Fruit fly (Drosophila melanogaster) whole organism, embryonic: ENCODE results near the gene CG11608.
A peak's percentile ranks its signal among the peaks of the same experiment; 100 is the strongest.

Experiments
- Asciz ChIP-seq: fragments of 200-800 bp; sonication (Bioruptor generic); optimal IDR thresholded peaks from 2 replicates; lab custom pipeline; 2017; ENCODE audit warnings: missing biosample characterization, mild to moderate bottlenecking, missing genetic modification characterization, missing genetic modification reagents
- BEAF-32 ChIP-seq: fragments of 200-800 bp; sonication (Bioruptor generic); optimal IDR thresholded peaks from 3 replicates; lab custom pipeline; 2017; ENCODE audit warnings: missing biosample characterization, missing genetic modification characterization, mild to moderate bottlenecking, moderate library complexity, missing genetic modification reagents
- CG10565 ChIP-seq: fragments of 200-800 bp; sonication (Bioruptor generic); optimal IDR thresholded peaks from 3 replicates; lab custom pipeline; 2016; ENCODE audit warnings: missing biosample characterization, mild to moderate bottlenecking, missing genetic modification characterization
- CG10979 ChIP-seq: fragments of 200-800 bp; sonication (Bioruptor generic); optimal IDR thresholded peaks from 2 replicates; lab custom pipeline; 2018; ENCODE audit warnings: missing biosample characterization, mild to moderate bottlenecking, missing genetic modification characterization, moderate library complexity
- CG11093 ChIP-seq: fragments of 200-800 bp; sonication (Bioruptor generic); IDR thresholded peaks from 3 replicates; pipeline ENCODE4 v1.3.6; 2022; ENCODE audit warnings: missing biosample characterization, missing genetic modification characterization
- CG12104 ChIP-seq: fragments of 200-800 bp; sonication (Bioruptor generic); optimal IDR thresholded peaks from 3 replicates; lab custom pipeline; 2016; ENCODE audit warnings: missing biosample characterization, missing genetic modification characterization
- CG12219 ChIP-seq: fragments of 200-800 bp; sonication (Bioruptor generic); optimal IDR thresholded peaks from 3 replicates; lab custom pipeline; 2018; ENCODE audit warnings: missing biosample characterization, mild to moderate bottlenecking, missing genetic modification characterization
- CG12659 ChIP-seq: fragments of 200-800 bp; sonication (Bioruptor generic); optimal IDR thresholded peaks from 3 replicates; lab custom pipeline; 2017; ENCODE audit warnings: mild to moderate bottlenecking, missing biosample characterization, missing genetic modification reagents, missing genetic modification characterization
- CG13123 ChIP-seq: fragments of 200-800 bp; sonication (Bioruptor generic); optimal IDR thresholded peaks from 2 replicates; lab custom pipeline; 2016; ENCODE audit warnings: missing biosample characterization, missing genetic modification characterization
- CG14667 ChIP-seq: fragments of 200-800 bp; sonication (Bioruptor generic); IDR thresholded peaks from 2 replicates; pipeline ENCODE4 v1.3.6; 2022; ENCODE audit warnings: missing biosample characterization, missing genetic modification characterization
- CG15479 ChIP-seq: fragments of 200-800 bp; sonication (Bioruptor generic); optimal IDR thresholded peaks from 3 replicates; lab custom pipeline; 2019; ENCODE audit warnings: missing biosample characterization, mild to moderate bottlenecking, missing genetic modification characterization, moderate library complexity
- CG16813 ChIP-seq: fragments of 200-800 bp; sonication (Bioruptor generic); IDR thresholded peaks from 3 replicates; pipeline ENCODE4 v1.3.6; 2022; ENCODE audit warnings: missing biosample characterization, missing genetic modification characterization; ENCODE audit not compliant: partially characterized antibody
- CG17186 ChIP-seq: fragments of 200-800 bp; sonication (Bioruptor generic); optimal IDR thresholded peaks from 3 replicates; lab custom pipeline; 2017; ENCODE audit warnings: missing biosample characterization, missing genetic modification reagents, missing genetic modification characterization
- CG17829 ChIP-seq: fragments of 200-800 bp; optimal IDR thresholded peaks from 2 replicates; lab custom pipeline; 2019; ENCODE audit warnings: missing biosample characterization, mild to moderate bottlenecking, missing genetic modification characterization, moderate library complexity
- CG18476 ChIP-seq: fragments of 200-800 bp; sonication (Bioruptor generic); optimal IDR thresholded peaks from 2 replicates; lab custom pipeline; 2016; ENCODE audit warnings: missing biosample characterization, mild to moderate bottlenecking, missing genetic modification characterization
- CG2889 ChIP-seq: fragments of 200-800 bp; sonication (Bioruptor generic); IDR thresholded peaks from 3 replicates; pipeline ENCODE4 v1.3.6; 2022; ENCODE audit warnings: missing biosample characterization, missing genetic modification characterization
- CG30020 ChIP-seq: fragments of 200-800 bp; optimal IDR thresholded peaks from 2 replicates; lab custom pipeline; 2019; ENCODE audit warnings: missing biosample characterization, mild to moderate bottlenecking, missing genetic modification characterization, moderate library complexity
- CG31224 ChIP-seq: fragments of 200-800 bp; sonication (Bioruptor generic); IDR thresholded peaks from 2 replicates; pipeline ENCODE4 v1.3.6; 2022; ENCODE audit warnings: missing biosample characterization, missing genetic modification characterization
- CG33557 ChIP-seq: fragments of 200-800 bp; sonication (Bioruptor generic); optimal IDR thresholded peaks from 2 replicates; lab custom pipeline; 2019; ENCODE audit warnings: missing biosample characterization, mild to moderate bottlenecking, missing genetic modification characterization, moderate library complexity
- CG4617 ChIP-seq: fragments of 200-800 bp; sonication (Bioruptor generic); optimal IDR thresholded peaks from 3 replicates; lab custom pipeline; 2016; ENCODE audit warnings: missing biosample characterization, missing genetic modification characterization, borderline replicate concordance
- Dll ChIP-seq: fragments of 200-800 bp; sonication (Bioruptor generic); IDR thresholded peaks from 4 replicates; pipeline ENCODE4 v1.3.6; 2022; ENCODE audit warnings: missing biosample characterization, missing genetic modification characterization; ENCODE audit not compliant: partially characterized antibody
- HLH3B ChIP-seq: fragments of 200-800 bp; sonication (Bioruptor generic); IDR thresholded peaks from 2 replicates; pipeline ENCODE4 v1.3.6; 2022; ENCODE audit warnings: missing biosample characterization, missing genetic modification characterization
- Med ChIP-seq: fragments of 200-800 bp; sonication (Bioruptor generic); peaks from one replicate; lab custom pipeline; 2016; ENCODE audit warnings: missing biosample characterization, missing genetic modification characterization, mild to moderate bottlenecking, inconsistent platforms, moderate library complexity
- PHDP ChIP-seq: fragments of 200-800 bp; sonication (Bioruptor generic); optimal IDR thresholded peaks from 3 replicates; lab custom pipeline; 2018; ENCODE audit warnings: missing biosample characterization, mild to moderate bottlenecking, missing genetic modification characterization, moderate library complexity
- Poxn ChIP-seq: fragments of 200-800 bp; sonication (Bioruptor generic); IDR thresholded peaks from 2 replicates; pipeline ENCODE4 v1.3.6; 2022; ENCODE audit warnings: missing biosample characterization, missing genetic modification characterization
- Xbp1 ChIP-seq: fragments of 200-800 bp; sonication (Bioruptor generic); optimal IDR thresholded peaks from 3 replicates; lab custom pipeline; 2016; ENCODE audit warnings: missing biosample characterization, mild to moderate bottlenecking, missing genetic modification characterization
- Xrp1 ChIP-seq: fragments of 200-800 bp; sonication (Bioruptor generic); IDR thresholded peaks from 2 replicates; pipeline ENCODE4 v1.3.6; 2022; ENCODE audit warnings: missing biosample characterization, missing genetic modification characterization
- amos ChIP-seq: fragments of 200-800 bp; sonication (Bioruptor generic); IDR thresholded peaks from 2 replicates; pipeline ENCODE4 v1.3.6; 2022; ENCODE audit warnings: missing biosample characterization, missing genetic modification characterization; ENCODE audit not compliant: partially characterized antibody
- bcd ChIP-seq: fragments of 200-800 bp; sonication (Bioruptor generic); optimal IDR thresholded peaks from 2 replicates; lab custom pipeline; 2017; ENCODE audit warnings: missing biosample characterization, mild to moderate bottlenecking, missing genetic modification characterization
- crol ChIP-seq: fragments of 200-800 bp; sonication (Bioruptor generic); IDR thresholded peaks from 2 replicates; pipeline ENCODE4 v1.3.6; 2022; ENCODE audit warnings: missing biosample characterization, missing genetic modification characterization
- cwo ChIP-seq: fragments of 200-800 bp; sonication (Bioruptor generic); optimal IDR thresholded peaks from 3 replicates; lab custom pipeline; 2017; ENCODE audit warnings: missing biosample characterization, missing genetic modification characterization, mild to moderate bottlenecking, moderate library complexity, missing genetic modification reagents
- dpn ChIP-seq, 2 experiments: fragments of 200-800 bp; sonication (Bioruptor generic); optimal IDR thresholded peaks; 3 replicates each; lab custom pipeline; 2016; ENCODE audit warnings: missing biosample characterization in 2 of 2, missing genetic modification characterization in 2 of 2
- ems ChIP-seq: fragments of 200-800 bp; sonication (Bioruptor generic); optimal IDR thresholded peaks from 3 replicates; lab custom pipeline; 2016; ENCODE audit warnings: missing biosample characterization, missing genetic modification characterization
- fru ChIP-seq: fragments of >200 bp; optimal IDR thresholded peaks from 2 replicates; lab custom pipeline; 2017
- gce ChIP-seq: fragments of 200-800 bp; sonication (Bioruptor generic); IDR thresholded peaks from 3 replicates; pipeline ENCODE4 v1.3.6; 2022; ENCODE audit warnings: missing biosample characterization, missing genetic modification characterization
- gcm ChIP-seq: fragments of 200-800 bp; sonication (Bioruptor generic); optimal IDR thresholded peaks from 2 replicates; lab custom pipeline; 2019; ENCODE audit warnings: missing biosample characterization, mild to moderate bottlenecking, missing genetic modification characterization, moderate library complexity
- gcm2 ChIP-seq: fragments of 200-800 bp; sonication (Bioruptor generic); optimal IDR thresholded peaks from 2 replicates; lab custom pipeline; 2016; ENCODE audit warnings: missing biosample characterization, missing genetic modification characterization
- gsb-n ChIP-seq: fragments of 200-800 bp; sonication (Bioruptor generic); optimal IDR thresholded peaks from 3 replicates; lab custom pipeline; 2018; ENCODE audit warnings: missing biosample characterization, mild to moderate bottlenecking, missing genetic modification characterization
- knrl ChIP-seq: fragments of 200-800 bp; sonication (Bioruptor generic); IDR thresholded peaks from 3 replicates; pipeline ENCODE4 v1.3.6; 2022; ENCODE audit warnings: missing biosample characterization, missing genetic modification characterization; ENCODE audit not compliant: partially characterized antibody
- maf-S ChIP-seq: fragments of 200-800 bp; sonication (Bioruptor generic); optimal IDR thresholded peaks from 2 replicates; lab custom pipeline; 2016; ENCODE audit warnings: missing biosample characterization, missing genetic modification characterization
- nerfin-1 ChIP-seq: fragments of 200-800 bp; sonication (Bioruptor generic); optimal IDR thresholded peaks from 3 replicates; lab custom pipeline; 2019; ENCODE audit warnings: missing biosample characterization, mild to moderate bottlenecking, missing genetic modification characterization, moderate library complexity
- nerfin-2 ChIP-seq: fragments of 200-800 bp; sonication (Bioruptor generic); IDR thresholded peaks from 2 replicates; pipeline ENCODE4 v1.3.6; 2022; ENCODE audit warnings: missing biosample characterization, missing genetic modification characterization; ENCODE audit not compliant: partially characterized antibody
- org-1 ChIP-seq: fragments of 200-800 bp; sonication (Bioruptor generic); optimal IDR thresholded peaks from 2 replicates; lab custom pipeline; 2017; ENCODE audit warnings: missing biosample characterization, missing genetic modification characterization
- row ChIP-seq: fragments of 200-800 bp; sonication (Bioruptor generic); IDR thresholded peaks from 3 replicates; pipeline ENCODE4 v1.3.6; 2022; ENCODE audit warnings: missing biosample characterization, missing genetic modification characterization
- sens ChIP-seq: fragments of 200-800 bp; sonication (Bioruptor generic); peaks from one replicate; lab custom pipeline; 2016; ENCODE audit warnings: missing biosample characterization, missing genetic modification characterization
- slbo ChIP-seq: fragments of 200-800 bp; sonication (Bioruptor generic); IDR thresholded peaks from 2 replicates; pipeline ENCODE4 v1.3.6; 2022; ENCODE audit warnings: missing biosample characterization, missing genetic modification characterization
- tap ChIP-seq: fragments of 200-800 bp; optimal IDR thresholded peaks from 3 replicates; lab custom pipeline; 2019; ENCODE audit warnings: missing biosample characterization, mild to moderate bottlenecking, missing genetic modification characterization, moderate library complexity
- tna ChIP-seq: fragments of 200-800 bp; sonication (Bioruptor generic); IDR thresholded peaks from 2 replicates; pipeline ENCODE4 v1.3.6; 2022; ENCODE audit warnings: missing biosample characterization, missing genetic modification characterization; ENCODE audit not compliant: partially characterized antibody
- unpg ChIP-seq: fragments of 200-800 bp; sonication (Bioruptor generic); optimal IDR thresholded peaks from 3 replicates; lab custom pipeline; 2018; ENCODE audit warnings: missing biosample characterization, mild to moderate bottlenecking, missing genetic modification characterization, moderate library complexity
- vnd ChIP-seq: fragments of 200-800 bp; sonication (Bioruptor generic); IDR thresholded peaks from 3 replicates; pipeline ENCODE4 v1.3.6; 2022; ENCODE audit warnings: missing biosample characterization, missing genetic modification characterization; ENCODE audit not compliant: partially characterized antibody
- yki ChIP-seq: fragments of >200 bp; optimal IDR thresholded peaks from 3 replicates; lab custom pipeline; 2018

The CG11608 gene

DNA sequence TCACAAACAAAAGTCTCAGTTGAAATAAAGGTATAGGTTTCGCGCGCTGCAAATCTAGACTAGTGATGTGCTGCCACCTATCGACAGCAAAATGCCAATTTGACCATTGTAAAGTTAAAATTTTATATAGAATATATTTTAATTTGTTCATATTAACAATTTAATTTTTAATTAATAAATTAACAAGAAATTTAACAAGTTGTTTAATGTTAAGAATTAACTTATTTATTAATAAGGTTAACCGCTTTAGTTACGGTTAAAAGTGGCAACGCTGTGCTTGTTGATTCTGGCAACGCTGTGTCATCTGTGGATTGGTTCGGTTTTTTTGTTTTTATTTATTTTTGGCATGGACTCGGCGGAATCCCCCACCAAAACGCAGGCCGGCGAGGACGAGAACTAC, 7.9 kb upstream of the CG11608 start, which contains the start of gene Not10 (continued):
- peak; percentile 64 for TF ChIP-seq CG16813
- TF ChIP-seq CG13123 (GFP tag; lab: Kevin White, UChicago) = no peak
- TF ChIP-seq bcd (GFP tag; lab: Kevin White, UChicago) = peak; percentile 23
- TF ChIP-seq CG15479 (GFP tag; lab: Kevin White, UChicago) = no peak
- no peak for TF ChIP-seq yki (lab: Kevin White, UChicago)
- TF ChIP-seq BEAF-32 = peak; percentile 72
- TF ChIP-seq Dll = peak; percentile 86
- TF ChIP-seq CG10565 (GFP tag; lab: Kevin White, UChicago) = no peak
- TF ChIP-seq CG2889 (GFP tag; lab: Robert Waterston, UW) = no peak
- peak; percentile 0 for TF ChIP-seq gcm (GFP tag; lab: Kevin White, UChicago)
- TF ChIP-seq knrl (GFP tag; lab: Robert Waterston, UW) = peak; percentile 75
- TF ChIP-seq Xrp1 (GFP tag; lab: Robert Waterston, UW) = 0 out of 2 replicates have a peak, but pooled peaks have one; percentile 27
- peak; percentile 96 for TF ChIP-seq gsb-n (tag; lab: Kevin White, UChicago)
- TF ChIP-seq CG10979 (tag; lab: Kevin White, UChicago) = peak; percentile 27
- no peak for TF ChIP-seq gcm2 (GFP tag; lab: Kevin White, UChicago)
- no peak for TF ChIP-seq CG11093 (GFP tag; lab: Robert Waterston, UW)
- TF ChIP-seq CG17186 (GFP tag; lab: Kevin White, UChicago) = no peak
- peak; percentile 66 for TF ChIP-seq amos (GFP tag; lab: Robert Waterston, UW)
- TF ChIP-seq Asciz (GFP tag; lab: Kevin White, UChicago) = no peak
- TF ChIP-seq CG12659 (GFP tag; lab: Kevin White, UChicago) = peak; percentile 76
- no peak for TF ChIP-seq CG14667 (GFP tag; lab: Robert Waterston, UW)
- no peak for TF ChIP-seq CG18476 (GFP tag; lab: Kevin White, UChicago)
- TF ChIP-seq CG4617 (GFP tag; lab: Kevin White, UChicago) = peak; percentile 77
- peak; percentile 62 for TF ChIP-seq CG17829 (tag; lab: Kevin White, UChicago)
- no peak for TF ChIP-seq tap (tag; lab: Kevin White, UChicago)
- no peak for TF ChIP-seq ems (GFP tag; lab: Kevin White, UChicago)
- TF ChIP-seq CG33557 = peak; percentile 10
- TF ChIP-seq CG12219 (GFP tag; lab: Kevin White, UChicago) = no peak
- TF ChIP-seq crol (GFP tag; lab: Robert Waterston, UW) = no peak
- TF ChIP-seq tna (GFP tag; lab: Robert Waterston, UW) = no peak
- peak; percentile 35 for TF ChIP-seq Xbp1 (GFP tag; lab: Kevin White, UChicago)
- no peak for TF ChIP-seq cwo
- no peak for TF ChIP-seq PHDP
- TF ChIP-seq nerfin-1 = peak; percentile 35
- peak; percentile 46 for TF ChIP-seq Med (GFP tag; lab: Kevin White, UChicago)
- TF ChIP-seq sens = peak; percentile 13
- peak; percentile 68 for TF ChIP-seq slbo
- no peak for TF ChIP-seq nerfin-2 (GFP tag; lab: Robert Waterston, UW)
- TF ChIP-seq vnd (GFP tag; lab: Robert Waterston, UW) = peak; percentile 63; the same call in 2 of the 3 replicates
- TF ChIP-seq dpn (GFP tag; optimal IDR thresholded peaks at IDR 0.05; lab: Kevin White, UChicago) = peak in 1 of 2 experiments; percentile 45
- TF ChIP-seq gce = no peak
- TF ChIP-seq Poxn (GFP tag; lab: Robert Waterston, UW) = no peak
- no peak for TF ChIP-seq unpg (GFP tag; lab: Kevin White, UChicago)
- no peak for TF ChIP-seq CG31224 (GFP tag; lab: Robert Waterston, UW)
- no peak for TF ChIP-seq fru
- TF ChIP-seq CG30020 (tag; lab: Kevin White, UChicago) = peak; percentile 61
- TF ChIP-seq HLH3B = peak; percentile 35; the same call in 1 of the 2 replicates
- TF ChIP-seq CG12104 (GFP tag; lab: Kevin White, UChicago) = peak; percentile 5
- TF ChIP-seq row (GFP tag; lab: Robert Waterston, UW) = peak; percentile 79
- no peak for TF ChIP-seq org-1 (GFP tag; lab: Kevin White, UChicago)
- TF ChIP-seq maf-S (GFP tag; lab: Kevin White, UChicago) = no peak
